Fruit fly (Drosophila melanogaster) Kc167 (cell line): Measurements from ENCODE around the gene CG42264.

Experiments
- Myc ChIP-seq: fragments of >200 bp; optimal IDR thresholded peaks from 2 replicates; lab custom pipeline; 2017; ENCODE audit warnings: missing external identifiers
- Sin3A ChIP-seq: fragments of >200 bp; optimal IDR thresholded peaks from 2 replicates; lab custom pipeline; 2018; ENCODE audit warnings: missing external identifiers
- h ChIP-seq: fragments of >200 bp; optimal IDR thresholded peaks from 3 replicates; lab custom pipeline; 2018; ENCODE audit warnings: missing external identifiers
- insv ChIP-seq: fragments of >200 bp; optimal IDR thresholded peaks from 3 replicates; lab custom pipeline; 2018; ENCODE audit warnings: missing external identifiers
- psq ChIP-seq: fragments of >200 bp; optimal IDR thresholded peaks from 2 replicates; lab custom pipeline; 2017; ENCODE audit warnings: missing external identifiers

DNA sequence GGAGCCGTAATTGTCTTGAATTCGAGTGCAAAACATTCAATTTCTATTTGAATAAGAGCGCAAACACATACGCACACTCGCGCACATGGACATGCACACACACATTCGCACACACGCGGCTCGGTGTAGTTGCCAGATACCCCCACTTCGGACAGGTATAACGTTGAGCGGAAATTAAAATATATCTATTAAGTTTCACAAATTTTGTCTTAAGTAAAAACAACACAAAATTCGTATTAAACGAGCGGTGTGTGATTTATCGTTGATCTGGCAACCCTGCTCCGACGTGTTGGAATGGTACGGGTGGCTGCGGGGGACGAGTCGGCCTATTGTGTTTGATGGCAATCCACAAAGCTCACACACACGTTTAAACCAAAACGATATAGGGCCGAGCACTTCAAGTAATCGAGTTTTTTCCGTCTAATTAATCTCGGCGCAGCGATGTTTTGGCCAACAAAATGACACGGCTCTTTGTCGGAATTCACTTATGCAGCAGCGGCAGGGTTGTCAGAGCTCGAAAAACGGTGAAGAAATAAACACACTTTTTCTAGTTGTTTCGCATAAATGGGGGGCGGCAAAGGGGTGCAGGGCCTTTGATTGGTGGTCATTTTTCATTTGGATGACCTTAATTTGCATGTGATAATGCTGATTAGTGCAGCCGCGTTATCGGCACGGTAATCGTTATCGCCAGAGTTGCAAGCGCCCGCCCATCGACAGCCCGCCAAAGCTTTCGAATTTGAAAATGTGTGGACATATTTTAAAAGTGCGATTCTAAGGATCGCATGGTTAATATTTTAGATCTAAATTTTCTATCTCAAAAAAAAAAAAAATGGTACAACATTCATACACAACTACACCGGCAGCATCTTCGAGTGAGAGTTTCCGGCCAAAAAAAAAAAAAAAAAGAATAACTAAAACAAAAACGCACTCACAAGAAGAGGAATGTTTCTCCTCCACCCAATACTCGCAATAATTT is 30.3 kb downstream of the CG42264 start:
- TF ChIP-seq h (lab: Kevin White, UChicago): no peak
- TF ChIP-seq Myc (lab: Kevin White, UChicago): no peak
- no peak for TF ChIP-seq Sin3A
- TF ChIP-seq insv (lab: Kevin White, UChicago): no peak
- no peak for TF ChIP-seq psq (lab: Kevin White, UChicago)
